Fruit fly (Drosophila melanogaster): ENCODE data around the gene Pvf2.

- no peak for TF ChIP-seq CG8478 (optimal IDR thresholded peaks at IDR 0.05)
- TF ChIP-seq CTCF (optimal IDR thresholded peaks at IDR 0.05): no peak
These were observed 9.9 kb upstream of the Pvf2 start for dm6 chr2L:7094303-7094702.
